Fruit fly (Drosophila melanogaster) whole organism, embryonic: ENCODE measurements around the gene ea.

Experiments
- Aef1 ChIP-seq: fragments of 200-800 bp; sonication (Bioruptor generic); IDR thresholded peaks from 3 replicates; pipeline ENCODE4 v1.3.6; 2022; ENCODE audit warnings: missing biosample characterization, missing genetic modification characterization
- Antp ChIP-seq: fragments of 200-800 bp; sonication (Bioruptor generic); optimal IDR thresholded peaks from 3 replicates; lab custom pipeline; 2016; ENCODE audit warnings: missing biosample characterization, missing genetic modification characterization
- Atf6 ChIP-seq: fragments of 200-800 bp; sonication (Bioruptor generic); IDR thresholded peaks from 2 replicates; pipeline ENCODE4 v1.3.6; 2022; ENCODE audit warnings: missing biosample characterization, missing genetic modification characterization
- CG12391 ChIP-seq: fragments of 200-800 bp; sonication (Bioruptor generic); optimal IDR thresholded peaks from 3 replicates; lab custom pipeline; 2018; ENCODE audit warnings: missing biosample characterization, mild to moderate bottlenecking, missing genetic modification characterization, moderate library complexity
- CG12769 ChIP-seq: fragments of 200-800 bp; sonication (Bioruptor generic); optimal IDR thresholded peaks from 2 replicates; lab custom pipeline; 2019; ENCODE audit warnings: missing biosample characterization, mild to moderate bottlenecking, missing genetic modification characterization, moderate library complexity
- CG13424 ChIP-seq: fragments of 200-800 bp; sonication (Bioruptor generic); optimal IDR thresholded peaks from 2 replicates; lab custom pipeline; 2019; ENCODE audit warnings: missing biosample characterization, mild to moderate bottlenecking, missing genetic modification characterization, moderate library complexity
- CG15601 ChIP-seq: fragments of 200-800 bp; sonication (Bioruptor generic); optimal IDR thresholded peaks from 3 replicates; lab custom pipeline; 2019; ENCODE audit warnings: missing biosample characterization, mild to moderate bottlenecking, missing genetic modification characterization, moderate library complexity
- CG17328 ChIP-seq: fragments of 200-800 bp; sonication (Bioruptor generic); IDR thresholded peaks from 2 replicates; pipeline ENCODE4 v1.3.6; 2022; ENCODE audit warnings: missing biosample characterization, missing genetic modification characterization
- CG17385 ChIP-seq: fragments of 200-800 bp; sonication (Bioruptor generic); optimal IDR thresholded peaks from 3 replicates; lab custom pipeline; 2018; ENCODE audit warnings: missing biosample characterization, mild to moderate bottlenecking, missing genetic modification characterization
- CG2889 ChIP-seq: fragments of 200-800 bp; sonication (Bioruptor generic); IDR thresholded peaks from 3 replicates; pipeline ENCODE4 v1.3.6; 2022; ENCODE audit warnings: missing biosample characterization, missing genetic modification characterization
- CG34224 ChIP-seq: fragments of 200-800 bp; sonication (Bioruptor generic); IDR thresholded peaks from 3 replicates; pipeline ENCODE4 v1.3.6; 2022; ENCODE audit warnings: missing biosample characterization, missing genetic modification characterization; ENCODE audit not compliant: partially characterized antibody
- CG4424 ChIP-seq: fragments of 200-800 bp; sonication (Bioruptor generic); optimal IDR thresholded peaks from 3 replicates; lab custom pipeline; 2016; ENCODE audit warnings: missing biosample characterization, missing genetic modification characterization
- CG6791 ChIP-seq: fragments of 200-800 bp; sonication (Bioruptor generic); IDR thresholded peaks from 3 replicates; pipeline ENCODE4 v1.3.6; 2022; ENCODE audit warnings: missing biosample characterization, missing genetic modification characterization; ENCODE audit not compliant: partially characterized antibody
- CG7786 ChIP-seq: fragments of 200-800 bp; sonication (Bioruptor generic); optimal IDR thresholded peaks from 2 replicates; lab custom pipeline; 2016; ENCODE audit warnings: missing biosample characterization, missing genetic modification characterization
- CG7963 ChIP-seq: fragments of 200-800 bp; sonication (Bioruptor generic); IDR thresholded peaks from 3 replicates; pipeline ENCODE4 v1.3.6; 2022; ENCODE audit warnings: missing biosample characterization, missing genetic modification characterization; ENCODE audit not compliant: partially characterized antibody
- CG9609 ChIP-seq: fragments of 200-800 bp; sonication (Bioruptor generic); optimal IDR thresholded peaks from 3 replicates; lab custom pipeline; 2016; ENCODE audit warnings: missing biosample characterization, missing genetic modification characterization
- CG9727 ChIP-seq: fragments of 200-800 bp; sonication (Bioruptor generic); optimal IDR thresholded peaks from 3 replicates; lab custom pipeline; 2017; ENCODE audit warnings: missing biosample characterization, mild to moderate bottlenecking, missing genetic modification characterization
- CHES-1-like ChIP-seq: fragments of 200-800 bp; sonication (Bioruptor generic); optimal IDR thresholded peaks from 2 replicates; lab custom pipeline; 2016; ENCODE audit warnings: missing biosample characterization, missing genetic modification characterization
- Dek ChIP-seq: fragments of 200-800 bp; sonication (Bioruptor generic); optimal IDR thresholded peaks from 3 replicates; lab custom pipeline; 2019; ENCODE audit warnings: missing biosample characterization, mild to moderate bottlenecking, missing genetic modification characterization, moderate library complexity
- Drgx ChIP-seq: fragments of 200-800 bp; sonication (Bioruptor generic); IDR thresholded peaks from 2 replicates; pipeline ENCODE4 v1.3.6; 2022; ENCODE audit warnings: missing biosample characterization, missing genetic modification characterization
- E2f2 ChIP-seq: fragments of 200-800 bp; sonication (Bioruptor generic); IDR thresholded peaks from 2 replicates; pipeline ENCODE4 v1.3.6; 2022; ENCODE audit warnings: missing biosample characterization, missing genetic modification characterization
- Eip74EF ChIP-seq, 2 experiments: fragments of 200-800 bp in 1 of 2; fragments of >200 bp in 1 of 2; sonication (Bioruptor generic) in 1 of 2; optimal IDR thresholded peaks; 2 replicates each; lab custom pipeline; 2017 to 2019; ENCODE audit warnings: missing biosample characterization in 2 of 2, missing genetic modification characterization in 2 of 2, mild to moderate bottlenecking in 1 of 2, moderate library complexity in 1 of 2
- Ets97D ChIP-seq: fragments of 200-800 bp; sonication (Bioruptor generic); optimal IDR thresholded peaks from 3 replicates; lab custom pipeline; 2016; ENCODE audit warnings: missing biosample characterization, missing genetic modification characterization
- H15 ChIP-seq: fragments of 200-800 bp; sonication (Bioruptor generic); IDR thresholded peaks from 3 replicates; pipeline ENCODE4 v1.3.6; 2022; ENCODE audit warnings: missing biosample characterization, missing genetic modification characterization
- HLH4C ChIP-seq: fragments of 200-800 bp; sonication (Bioruptor generic); IDR thresholded peaks from 3 replicates; pipeline ENCODE4 v1.3.6; 2022; ENCODE audit warnings: missing biosample characterization, missing genetic modification characterization; ENCODE audit not compliant: partially characterized antibody
- Hr3 ChIP-seq: fragments of 200-800 bp; sonication (Bioruptor generic); optimal IDR thresholded peaks from 3 replicates; lab custom pipeline; 2016; ENCODE audit warnings: missing biosample characterization, missing genetic modification characterization
- MESR4 ChIP-seq: fragments of 200-800 bp; sonication (Bioruptor generic); optimal IDR thresholded peaks from 2 replicates; lab custom pipeline; 2018; ENCODE audit warnings: missing biosample characterization, mild to moderate bottlenecking, missing genetic modification characterization, moderate library complexity
- Med ChIP-seq: fragments of 200-800 bp; sonication (Bioruptor generic); peaks from one replicate; lab custom pipeline; 2016; ENCODE audit warnings: missing biosample characterization, missing genetic modification characterization, mild to moderate bottlenecking, inconsistent platforms, moderate library complexity
- Opbp ChIP-seq: fragments of 200-800 bp; sonication (Bioruptor generic); IDR thresholded peaks from 3 replicates; pipeline ENCODE4 v1.3.6; 2022; ENCODE audit warnings: missing biosample characterization, missing genetic modification characterization; ENCODE audit not compliant: partially characterized antibody
- Side ChIP-seq: fragments of 200-800 bp; sonication (Bioruptor generic); optimal IDR thresholded peaks from 2 replicates; lab custom pipeline; 2016; ENCODE audit warnings: missing biosample characterization, missing genetic modification characterization
- ato ChIP-seq: fragments of 200-800 bp; sonication (Bioruptor generic); IDR thresholded peaks from 2 replicates; pipeline ENCODE4 v1.3.6; 2022; ENCODE audit warnings: missing biosample characterization, missing genetic modification characterization; ENCODE audit not compliant: partially characterized antibody
- bbx ChIP-seq: fragments of 200-800 bp; sonication (Bioruptor generic); IDR thresholded peaks from 2 replicates; pipeline ENCODE4 v1.3.6; 2022; ENCODE audit warnings: missing biosample characterization, missing genetic modification characterization; ENCODE audit not compliant: partially characterized antibody
- cad ChIP-seq: fragments of >200 bp; optimal IDR thresholded peaks from 2 replicates; lab custom pipeline; 2017; ENCODE audit warnings: missing biosample characterization, missing genetic modification characterization
- crol ChIP-seq: fragments of 200-800 bp; sonication (Bioruptor generic); IDR thresholded peaks from 2 replicates; pipeline ENCODE4 v1.3.6; 2022; ENCODE audit warnings: missing biosample characterization, missing genetic modification characterization
- dm ChIP-seq: fragments of 200-800 bp; sonication (Bioruptor generic); optimal IDR thresholded peaks from 3 replicates; lab custom pipeline; 2016; ENCODE audit warnings: missing biosample characterization, missing genetic modification characterization
- dmrt11E ChIP-seq: fragments of 200-800 bp; sonication (Bioruptor generic); optimal IDR thresholded peaks from 3 replicates; lab custom pipeline; 2018; ENCODE audit warnings: missing biosample characterization, mild to moderate bottlenecking, missing genetic modification characterization, moderate library complexity
- grau ChIP-seq: fragments of 200-800 bp; optimal IDR thresholded peaks from 3 replicates; lab custom pipeline; 2019; ENCODE audit warnings: missing biosample characterization, mild to moderate bottlenecking, missing genetic modification characterization, moderate library complexity
- ind ChIP-seq: fragments of 200-800 bp; sonication (Bioruptor generic); optimal IDR thresholded peaks from 3 replicates; lab custom pipeline; 2016; ENCODE audit warnings: missing biosample characterization, missing genetic modification characterization
- lbe ChIP-seq: fragments of 200-800 bp; sonication (Bioruptor generic); optimal IDR thresholded peaks from 2 replicates; lab custom pipeline; 2016; ENCODE audit warnings: missing biosample characterization, mild to moderate bottlenecking, missing genetic modification characterization
- lmd ChIP-seq: fragments of 200-800 bp; sonication (Bioruptor generic); IDR thresholded peaks from 2 replicates; pipeline ENCODE4 v1.3.6; 2022; ENCODE audit warnings: missing biosample characterization, missing genetic modification characterization
- nau ChIP-seq: fragments of 200-800 bp; sonication (Bioruptor generic); optimal IDR thresholded peaks from 3 replicates; lab custom pipeline; 2017; ENCODE audit warnings: missing biosample characterization, mild to moderate bottlenecking, missing genetic modification characterization, missing genetic modification reagents
- nerfin-1 ChIP-seq: fragments of 200-800 bp; sonication (Bioruptor generic); optimal IDR thresholded peaks from 3 replicates; lab custom pipeline; 2019; ENCODE audit warnings: missing biosample characterization, mild to moderate bottlenecking, missing genetic modification characterization, moderate library complexity
- nerfin-2 ChIP-seq: fragments of 200-800 bp; sonication (Bioruptor generic); IDR thresholded peaks from 2 replicates; pipeline ENCODE4 v1.3.6; 2022; ENCODE audit warnings: missing biosample characterization, missing genetic modification characterization; ENCODE audit not compliant: partially characterized antibody
- odd ChIP-seq: fragments of 200-800 bp; sonication (Bioruptor generic); optimal IDR thresholded peaks from 2 replicates; lab custom pipeline; 2017; ENCODE audit warnings: missing biosample characterization, mild to moderate bottlenecking, missing genetic modification characterization
- pb ChIP-seq: fragments of 200-800 bp; sonication (Bioruptor generic); optimal IDR thresholded peaks from 3 replicates; lab custom pipeline; 2016; ENCODE audit warnings: missing biosample characterization, missing genetic modification characterization
- row ChIP-seq: fragments of 200-800 bp; sonication (Bioruptor generic); IDR thresholded peaks from 3 replicates; pipeline ENCODE4 v1.3.6; 2022; ENCODE audit warnings: missing biosample characterization, missing genetic modification characterization
- sd ChIP-seq: fragments of 200-800 bp; sonication (Bioruptor generic); optimal IDR thresholded peaks from 3 replicates; lab custom pipeline; 2018; ENCODE audit warnings: missing biosample characterization, mild to moderate bottlenecking, missing genetic modification characterization, moderate library complexity
- tna ChIP-seq: fragments of 200-800 bp; sonication (Bioruptor generic); IDR thresholded peaks from 2 replicates; pipeline ENCODE4 v1.3.6; 2022; ENCODE audit warnings: missing biosample characterization, missing genetic modification characterization; ENCODE audit not compliant: partially characterized antibody
- zen2 ChIP-seq: fragments of 200-800 bp; sonication (Bioruptor generic); IDR thresholded peaks from 3 replicates; pipeline ENCODE4 v1.3.6; 2022; ENCODE audit warnings: missing biosample characterization, missing genetic modification characterization; ENCODE audit not compliant: partially characterized antibody

ea gene

dm6 chr3R:15371833-15372232 is 43.3 kb downstream of the ea start, which contains the start of the genes Ccm3 and CG6136 (continued):
- TF ChIP-seq Med (GFP tag; lab: Kevin White, UChicago) = peak; percentile 94
- TF ChIP-seq zen2 (GFP tag; lab: Robert Waterston, UW) = peak; percentile 93
- TF ChIP-seq nau (GFP tag; lab: Kevin White, UChicago) = no peak
- TF ChIP-seq MESR4 (GFP tag; lab: Kevin White, UChicago) = peak; percentile 86
- no peak for TF ChIP-seq CG15601
- TF ChIP-seq tna = peak; percentile 89
- TF ChIP-seq CG17385 = peak; percentile 41
- peak; percentile 81 for TF ChIP-seq CHES-1-like
- peak; percentile 92 for TF ChIP-seq CG34224 (GFP tag; lab: Robert Waterston, UW)
- peak; percentile 76 for TF ChIP-seq Ets97D (GFP tag; lab: Kevin White, UChicago)
- peak; percentile 3 for TF ChIP-seq CG13424
- 0 out of 2 replicates have a peak, but pooled peaks have one; percentile 20 for TF ChIP-seq Drgx (GFP tag; lab: Robert Waterston, UW)
- TF ChIP-seq CG9609 (GFP tag; lab: Kevin White, UChicago) = peak; percentile 15
- no peak for TF ChIP-seq CG12769 (tag; lab: Kevin White, UChicago)
- peak; percentile 16; the same call in 1 of the 2 replicates for TF ChIP-seq lmd (GFP tag; lab: Robert Waterston, UW)
- no peak for TF ChIP-seq crol (GFP tag; lab: Robert Waterston, UW)
- TF ChIP-seq CG17328 (GFP tag; lab: Robert Waterston, UW) = peak; percentile 46
- TF ChIP-seq ato (GFP tag; lab: Robert Waterston, UW) = peak; percentile 95
- TF ChIP-seq Side (GFP tag; lab: Kevin White, UChicago) = peak; percentile 59
- peak; percentile 13 for TF ChIP-seq odd
- peak; percentile 88 for TF ChIP-seq nerfin-2 (GFP tag; lab: Robert Waterston, UW)
- TF ChIP-seq CG6791 (GFP tag; lab: Robert Waterston, UW) = peak; percentile 93
- peak; percentile 25 for TF ChIP-seq CG9727
- no peak for TF ChIP-seq Dek (tag; lab: Kevin White, UChicago)
- peak; percentile 19 for TF ChIP-seq ind (GFP tag; lab: Kevin White, UChicago)
- TF ChIP-seq E2f2 = peak; percentile 66
- TF ChIP-seq nerfin-1 (tag; lab: Kevin White, UChicago) = peak; percentile 4
- TF ChIP-seq CG4424 = peak; percentile 30
- peak; percentile 10 for TF ChIP-seq dmrt11E
- peak; percentile 16 for TF ChIP-seq CG12391 (tag; lab: Kevin White, UChicago)
- TF ChIP-seq Antp = peak; percentile 29
- TF ChIP-seq Hr3 (GFP tag; lab: Kevin White, UChicago) = peak; percentile 12
- no peak for TF ChIP-seq Aef1
- TF ChIP-seq H15 (GFP tag; lab: Robert Waterston, UW) = peak; percentile 40; the same call in 1 of the 3 replicates
- no peak for TF ChIP-seq sd
- TF ChIP-seq Opbp (GFP tag; lab: Robert Waterston, UW) = peak; percentile 93
- TF ChIP-seq cad (GFP tag; lab: Kevin White, UChicago) = no peak
- no peak for TF ChIP-seq CG2889 (GFP tag; lab: Robert Waterston, UW)
- peak; percentile 91 for TF ChIP-seq HLH4C (GFP tag; lab: Robert Waterston, UW)
- TF ChIP-seq CG7963 (GFP tag; lab: Robert Waterston, UW) = peak; percentile 83
- TF ChIP-seq CG7786 = peak; percentile 62
- TF ChIP-seq row (GFP tag; lab: Robert Waterston, UW) = peak; percentile 17; the same call in 1 of the 3 replicates
- TF ChIP-seq dm = peak; percentile 2
- peak; percentile 23 for TF ChIP-seq pb (GFP tag; lab: Kevin White, UChicago)
- no peak for TF ChIP-seq Eip74EF (GFP tag; optimal IDR thresholded peaks at IDR 0.05; lab: Kevin White, UChicago)
- peak; percentile 59 for TF ChIP-seq lbe (GFP tag; lab: Kevin White, UChicago)
- peak; percentile 95 for TF ChIP-seq bbx
- 0 out of 2 replicates have a peak, but pooled peaks have one; percentile 13 for TF ChIP-seq Atf6
- peak; percentile 54 for TF ChIP-seq grau (tag; lab: Kevin White, UChicago)
